Worm (Caenorhabditis elegans) whole organism, L1 larva: Measurements from ENCODE around the gene str-249.

Source experiments
- C04F5.9 ChIP-seq: sonication (generic microtip); optimal IDR thresholded peaks from 2 replicates; lab custom pipeline; 2016; ENCODE audit warnings: missing genetic modification characterization, missing compliant biosample characterization
- C16A3.4 ChIP-seq: fragments of 150-350 bp; optimal IDR thresholded peaks from 2 replicates; lab custom pipeline; 2014; ENCODE audit warnings: missing biosample characterization, missing genetic modification characterization
- C34B4.2 ChIP-seq: sonication (generic microtip); optimal IDR thresholded peaks from 2 replicates; lab custom pipeline; 2017; ENCODE audit warnings: mild to moderate bottlenecking, missing genetic modification characterization, missing compliant biosample characterization
- blmp-1 ChIP-seq: fragments of 150-350 bp; optimal IDR thresholded peaks from 2 replicates; lab custom pipeline; 2014; ENCODE audit warnings: missing biosample characterization, missing genetic modification characterization
- ceh-63 ChIP-seq: fragments of 200-800 bp; sonication (Bioruptor generic); optimal IDR thresholded peaks from 2 replicates; lab custom pipeline; 2018; ENCODE audit warnings: mild to moderate bottlenecking, missing genetic modification characterization, missing compliant biosample characterization
- ceh-88 ChIP-seq: fragments of 200-800 bp; sonication (Bioruptor generic); IDR thresholded peaks from 2 replicates; pipeline ENCODE4 v1.3.6; 2022; ENCODE audit warnings: missing genetic modification characterization, missing compliant biosample characterization
- efl-1 ChIP-seq, 4 experiments: fragments of 150-350 bp; optimal IDR thresholded peaks in 3 of 4; peaks in 1 of 4; 1 replicate in 1 of 4; 2 replicates in 3 of 4; lab custom pipeline; 2014; ENCODE audit warnings: missing biosample characterization in 2 of 4, missing genetic modification characterization in 2 of 4, missing genetic modification reagents in 2 of 4
- elt-2 ChIP-seq: sonication (generic microtip); optimal IDR thresholded peaks from 2 replicates; lab custom pipeline; 2016; ENCODE audit warnings: missing genetic modification characterization, mild to moderate bottlenecking, inconsistent platforms, missing compliant biosample characterization, missing genetic modification reagents
- elt-3 ChIP-seq, 6 experiments: fragments of 150-350 bp in 1 of 6; sonication (generic microtip); optimal IDR thresholded peaks; 2 replicates each; lab custom pipeline; 2017 to 2018; ENCODE audit warnings: missing biosample characterization in 6 of 6, missing genetic modification characterization in 6 of 6, inconsistent platforms in 1 of 6
- fkh-4 ChIP-seq: sonication (generic microtip); optimal IDR thresholded peaks from 2 replicates; lab custom pipeline; 2016; ENCODE audit warnings: missing compliant biosample characterization, missing genetic modification characterization, borderline replicate concordance
- fos-1 ChIP-seq: fragments of 150-350 bp; optimal IDR thresholded peaks from 2 replicates; lab custom pipeline; 2014; ENCODE audit warnings: missing biosample characterization, missing genetic modification characterization
- grh-1 ChIP-seq: fragments of 200-800 bp; sonication (Bioruptor generic); IDR thresholded peaks from 2 replicates; pipeline ENCODE4 v1.3.6; 2022; ENCODE audit warnings: missing genetic modification reagents, missing genetic modification characterization, missing compliant biosample characterization
- hlh-17 ChIP-seq: fragments of 200-800 bp; sonication (Bioruptor generic); optimal IDR thresholded peaks from 2 replicates; lab custom pipeline; 2018; ENCODE audit warnings: missing genetic modification characterization, mild to moderate bottlenecking, missing compliant biosample characterization, moderate library complexity, borderline replicate concordance
- hpl-2 ChIP-seq: fragments of 150-350 bp; optimal IDR thresholded peaks from 2 replicates; lab custom pipeline; 2014; ENCODE audit warnings: missing biosample characterization, missing genetic modification reagents, missing genetic modification characterization
- isw-1 ChIP-seq: fragments of 200-800 bp; sonication (Bioruptor generic); IDR thresholded peaks from 2 replicates; pipeline ENCODE4 v1.3.6; 2022; ENCODE audit warnings: missing genetic modification characterization, missing compliant biosample characterization
- jun-1 ChIP-seq: fragments of 150-350 bp; optimal IDR thresholded peaks from 2 replicates; lab custom pipeline; 2014; ENCODE audit warnings: missing biosample characterization, missing genetic modification reagents, missing genetic modification characterization
- lin-14 ChIP-seq: fragments of 200-800 bp; sonication (Bioruptor generic); optimal IDR thresholded peaks from 2 replicates; lab custom pipeline; 2018; ENCODE audit warnings: mild to moderate bottlenecking, missing genetic modification characterization, moderate library complexity, missing compliant biosample characterization
- lin-35 ChIP-seq, 2 experiments: fragments of 150-350 bp; optimal IDR thresholded peaks; 2 replicates each; lab custom pipeline; 2014; ENCODE audit warnings: missing biosample characterization in 2 of 2, missing genetic modification characterization in 2 of 2, missing genetic modification reagents in 2 of 2
- lir-3 ChIP-seq: sonication (generic microtip); optimal IDR thresholded peaks from 2 replicates; lab custom pipeline; 2016; ENCODE audit warnings: mild to moderate bottlenecking, missing genetic modification characterization, moderate library complexity, missing compliant biosample characterization; ENCODE audit not compliant: poor library complexity
- mdl-1 ChIP-seq, 2 experiments: fragments of 150-350 bp; optimal IDR thresholded peaks; 2 replicates each; lab custom pipeline; 2014 to 2017; ENCODE audit warnings: missing biosample characterization in 2 of 2, missing genetic modification characterization in 2 of 2, inconsistent platforms in 1 of 2
- nhr-11 ChIP-seq: fragments of 150-350 bp; optimal IDR thresholded peaks from 2 replicates; lab custom pipeline; 2014; ENCODE audit warnings: missing biosample characterization, missing genetic modification characterization
- nhr-20 ChIP-seq: sonication (generic microtip); optimal IDR thresholded peaks from 2 replicates; lab custom pipeline; 2016; ENCODE audit warnings: mild to moderate bottlenecking, missing genetic modification characterization, missing compliant biosample characterization
- nhr-71 ChIP-seq: sonication (generic microtip); optimal IDR thresholded peaks from 2 replicates; lab custom pipeline; 2016; ENCODE audit warnings: mild to moderate bottlenecking, missing genetic modification characterization, moderate library complexity, missing compliant biosample characterization
- nhr-76 ChIP-seq: sonication (generic microtip); optimal IDR thresholded peaks from 2 replicates; lab custom pipeline; 2017; ENCODE audit warnings: missing biosample characterization, missing genetic modification characterization
- nhr-77 ChIP-seq: fragments of 150-350 bp; optimal IDR thresholded peaks from 2 replicates; lab custom pipeline; 2014; ENCODE audit warnings: missing biosample characterization, missing genetic modification characterization
- nhr-84 ChIP-seq: sonication (generic microtip); optimal IDR thresholded peaks from 2 replicates; lab custom pipeline; 2017; ENCODE audit warnings: missing biosample characterization, missing genetic modification characterization
- nhr-90 ChIP-seq: sonication (generic microtip); optimal IDR thresholded peaks from 2 replicates; lab custom pipeline; 2016; ENCODE audit warnings: mild to moderate bottlenecking, missing genetic modification characterization, missing compliant biosample characterization; ENCODE audit not compliant: poor library complexity
- pag-3 ChIP-seq: sonication (generic microtip); optimal IDR thresholded peaks from 2 replicates; lab custom pipeline; 2017; ENCODE audit warnings: missing genetic modification characterization, mild to moderate bottlenecking, missing compliant biosample characterization, antibody characterized with exemption, borderline replicate concordance; ENCODE audit not compliant: insufficient read depth
- sox-4 ChIP-seq: sonication (generic microtip); optimal IDR thresholded peaks from 2 replicates; lab custom pipeline; 2016; ENCODE audit warnings: missing genetic modification characterization, missing compliant biosample characterization
- swsn-7 ChIP-seq: sonication (generic microtip); optimal IDR thresholded peaks from 2 replicates; lab custom pipeline; 2016; ENCODE audit warnings: missing genetic modification characterization, missing compliant biosample characterization
- tbx-2 ChIP-seq: sonication (generic microtip); optimal IDR thresholded peaks from 2 replicates; lab custom pipeline; 2016; ENCODE audit warnings: missing genetic modification characterization, missing compliant biosample characterization
- unc-30 ChIP-seq: sonication (generic microtip); optimal IDR thresholded peaks from 2 replicates; lab custom pipeline; 2017; ENCODE audit warnings: missing biosample characterization, missing genetic modification characterization
- xbp-1 ChIP-seq: sonication (generic microtip); optimal IDR thresholded peaks from 2 replicates; lab custom pipeline; 2016; ENCODE audit warnings: missing genetic modification characterization, missing compliant biosample characterization
- zag-1 ChIP-seq: fragments of 150-350 bp; optimal IDR thresholded peaks from 2 replicates; lab custom pipeline; 2014; ENCODE audit warnings: missing biosample characterization, missing genetic modification characterization
- ztf-11 ChIP-seq, 2 experiments: sonication (generic microtip); optimal IDR thresholded peaks; 2 replicates each; lab custom pipeline; 2016 to 2017; ENCODE audit warnings: missing genetic modification characterization in 2 of 2, missing biosample characterization in 1 of 2, missing compliant biosample characterization in 1 of 2

The str-249 gene

ce11 chrIV:7203696-7204095 lies 17.0 kb upstream of the str-249 start, which contains the start of gene R13A1.3:
Gene R13A1.3 (plus strand): TSS chrIV:7203996.
- TF ChIP-seq xbp-1 (tag; lab: Kevin White, UChicago) = no peak
- no peak for TF ChIP-seq ceh-63
- no peak for TF ChIP-seq fos-1 (tag; lab: Kevin White, UChicago)
- TF ChIP-seq nhr-76 (tag; lab: Kevin White, UChicago) = no peak
- TF ChIP-seq grh-1 = no peak
- TF ChIP-seq lir-3 (tag; lab: Kevin White, UChicago) = no peak
- no peak for TF ChIP-seq pag-3 (tag; lab: Kevin White, UChicago)
- TF ChIP-seq sox-4 (tag; lab: Kevin White, UChicago) = no peak
- no peak for TF ChIP-seq nhr-71 (tag; lab: Kevin White, UChicago)
- no peak for TF ChIP-seq nhr-77 (tag; lab: Kevin White, UChicago)
- no peak for TF ChIP-seq nhr-20 (tag; lab: Kevin White, UChicago)
- TF ChIP-seq C34B4.2 = no peak
- no peak for TF ChIP-seq C16A3.4 (tag; lab: Kevin White, UChicago)
- TF ChIP-seq nhr-11 (tag; lab: Kevin White, UChicago) = no peak

DNA sequence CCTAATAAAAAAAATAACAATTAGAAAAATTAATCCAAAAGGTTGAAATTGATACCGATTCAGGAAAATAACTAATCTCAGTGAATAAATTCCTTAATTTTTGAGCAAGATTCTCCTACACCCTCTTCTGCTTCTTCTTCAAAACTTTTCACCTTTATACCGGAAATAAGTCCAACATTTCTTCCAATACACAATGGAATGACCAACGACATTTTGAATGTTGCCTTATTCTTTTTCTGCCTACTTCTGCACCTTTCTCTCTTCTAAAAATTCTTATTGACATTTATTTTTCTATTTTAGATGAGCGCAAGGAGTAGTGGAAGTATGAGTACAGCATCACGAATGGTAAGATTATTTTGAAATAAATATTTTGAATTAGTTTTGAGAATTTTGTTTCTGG lies 10.2 kb upstream of the str-249 start, which contains the start of gene unc-8:
Gene unc-8 (plus strand): TSS at position 301 of the 400 bp plus-strand sequence.
- no peak for TF ChIP-seq elt-3 (tag; optimal IDR thresholded peaks at IDR 0.05; lab: Kevin White, UChicago)
- no peak for TF ChIP-seq hpl-2 (GFP tag; lab: Kevin White, UChicago)
- TF ChIP-seq, all 84 proteins: peak for 0

- TF ChIP-seq nhr-11 (tag; lab: Kevin White, UChicago) (no peak), unc-30 (tag; lab: Kevin White, UChicago) (no peak), ceh-88 (GFP tag; lab: Robert Waterston, UW) (no peak), ztf-11 (tag; optimal IDR thresholded peaks at IDR 0.05; lab: Kevin White, UChicago) (no peak)
Observed at ce11 chrIV:7195734-7196133, 9.1 kb upstream of the str-249 start, which contains the start of gene best-16. Gene best-16 (minus strand): TSS chrIV:7195834.

DNA sequence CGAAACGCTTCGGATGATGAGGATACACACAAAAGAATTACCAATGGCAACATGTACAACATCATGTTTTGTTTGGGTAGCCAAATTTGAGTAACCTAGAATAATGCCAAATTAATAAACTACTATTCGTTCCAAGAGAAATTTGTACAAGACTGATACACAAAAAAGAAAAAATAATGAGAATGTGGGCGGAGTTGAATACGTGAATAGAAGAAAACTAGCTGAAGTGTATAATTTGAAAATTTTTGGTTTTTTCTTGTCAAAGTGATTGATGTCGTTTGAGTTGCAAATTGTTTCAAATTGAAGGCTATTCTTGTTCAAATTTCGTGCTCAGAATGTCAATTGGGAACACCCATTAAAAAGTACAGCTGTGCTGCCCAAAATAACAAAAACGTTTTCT lies 5.1 kb upstream of the str-249 start, which contains the start of gene R13A1.5:
Gene R13A1.5 (minus strand): TSS at position 101 of the 400 bp plus-strand sequence.
- TF ChIP-seq nhr-11 (tag; lab: Kevin White, UChicago) (no peak), efl-1 (optimal IDR thresholded peaks at IDR 0.05; lab: Kevin White, UChicago) (no peak), efl-1 (GFP tag; optimal IDR thresholded peaks at IDR 0.05 in 1 of 2; lab: Kevin White, UChicago) (peak in 1 of 2 experiments; percentile 67)

- no peak for TF ChIP-seq isw-1
- no peak for TF ChIP-seq swsn-7 (tag; lab: Kevin White, UChicago)
- TF ChIP-seq C04F5.9 (tag; lab: Kevin White, UChicago) = no peak
- TF ChIP-seq nhr-20 (tag; lab: Kevin White, UChicago) = peak; percentile 38
- peak; percentile 69 for TF ChIP-seq nhr-71 (tag; lab: Kevin White, UChicago)
- TF ChIP-seq elt-3 (tag; optimal IDR thresholded peaks at IDR 0.05; lab: Kevin White, UChicago) = peak in 3 of 6 experiments; percentile 6 to 73 (median 56)
- peak; percentile 89 for TF ChIP-seq elt-2 (tag; lab: Kevin White, UChicago)
- TF ChIP-seq tbx-2 (tag; lab: Kevin White, UChicago) = no peak
- TF ChIP-seq blmp-1 (tag; lab: Kevin White, UChicago) = peak; percentile 22
- TF ChIP-seq grh-1 = no peak
- TF ChIP-seq mdl-1 (tag; optimal IDR thresholded peaks at IDR 0.05; lab: Kevin White, UChicago) = no peak
- TF ChIP-seq lin-14 (GFP tag; lab: Kevin White, UChicago) = peak; percentile 56
- TF ChIP-seq nhr-90 (tag; lab: Kevin White, UChicago) = peak; percentile 27
- no peak for TF ChIP-seq zag-1 (tag; lab: Kevin White, UChicago)
- TF ChIP-seq jun-1 = peak; percentile 49
- TF ChIP-seq lin-35 (GFP tag; optimal IDR thresholded peaks at IDR 0.05; lab: Kevin White, UChicago) = peak in 1 of 2 experiments; percentile 28
- no peak for TF ChIP-seq hlh-17 (GFP tag; lab: Kevin White, UChicago)
- no peak for TF ChIP-seq fkh-4 (tag; lab: Kevin White, UChicago)
- TF ChIP-seq nhr-84 (tag; lab: Kevin White, UChicago) = no peak
Observed at ce11 chrIV:7190409-7190808, 3.8 kb upstream of the str-249 start.
